Fruit fly (Drosophila melanogaster) whole organism, embryonic: ENCODE results near the gene CG46458.

ENCODE experiments used
- B-H2 ChIP-seq: fragments of 200-800 bp; sonication (Bioruptor generic); optimal IDR thresholded peaks from 2 replicates; lab custom pipeline; 2018; ENCODE audit warnings: missing biosample characterization, mild to moderate bottlenecking, missing genetic modification characterization
- BEAF-32 ChIP-seq: fragments of 200-800 bp; sonication (Bioruptor generic); optimal IDR thresholded peaks from 3 replicates; lab custom pipeline; 2017; ENCODE audit warnings: missing biosample characterization, missing genetic modification characterization, mild to moderate bottlenecking, moderate library complexity, missing genetic modification reagents
- Blimp-1 ChIP-seq: fragments of 200-800 bp; sonication (Bioruptor generic); optimal IDR thresholded peaks from 3 replicates; lab custom pipeline; 2018; ENCODE audit warnings: missing biosample characterization, missing genetic modification characterization, mild to moderate bottlenecking, moderate library complexity, missing genetic modification reagents
- BtbVII ChIP-seq: fragments of 200-800 bp; sonication (Bioruptor generic); optimal IDR thresholded peaks from 3 replicates; lab custom pipeline; 2017; ENCODE audit warnings: missing biosample characterization, mild to moderate bottlenecking, missing genetic modification characterization
- C15 ChIP-seq: fragments of 200-800 bp; sonication (Bioruptor generic); IDR thresholded peaks from 3 replicates; pipeline ENCODE4 v1.3.6; 2022; ENCODE audit warnings: missing biosample characterization, missing genetic modification characterization
- CG10147 ChIP-seq: fragments of 200-800 bp; sonication (Bioruptor generic); optimal IDR thresholded peaks from 2 replicates; lab custom pipeline; 2019; ENCODE audit warnings: missing biosample characterization, mild to moderate bottlenecking, missing genetic modification characterization, moderate library complexity
- CG10321 ChIP-seq: fragments of 200-800 bp; sonication (Bioruptor generic); IDR thresholded peaks from 2 replicates; pipeline ENCODE4 v1.3.6; 2022; ENCODE audit warnings: missing biosample characterization, missing genetic modification characterization
- CG11398 ChIP-seq: fragments of 200-800 bp; sonication (Bioruptor generic); optimal IDR thresholded peaks from 2 replicates; lab custom pipeline; 2016; ENCODE audit warnings: missing biosample characterization, missing genetic modification characterization
- CG11695 ChIP-seq: fragments of 200-800 bp; sonication (Bioruptor generic); IDR thresholded peaks from 3 replicates; pipeline ENCODE4 v1.3.6; 2022; ENCODE audit warnings: missing biosample characterization, missing genetic modification characterization
- CG13296 ChIP-seq: fragments of 200-800 bp; sonication (Bioruptor generic); optimal IDR thresholded peaks from 3 replicates; lab custom pipeline; 2018; ENCODE audit warnings: missing biosample characterization, mild to moderate bottlenecking, missing genetic modification characterization
- CG14050 ChIP-seq: fragments of 200-800 bp; sonication (Bioruptor generic); IDR thresholded peaks from 3 replicates; pipeline ENCODE4 v1.3.6; 2022; ENCODE audit warnings: missing biosample characterization, missing genetic modification characterization
- CG30431 ChIP-seq: fragments of 200-800 bp; sonication (Bioruptor generic); optimal IDR thresholded peaks from 2 replicates; lab custom pipeline; 2017; ENCODE audit warnings: missing biosample characterization, missing genetic modification characterization
- CG32532 ChIP-seq: fragments of 200-800 bp; sonication (Bioruptor generic); IDR thresholded peaks from 2 replicates; pipeline ENCODE4 v1.3.6; 2022; ENCODE audit warnings: missing biosample characterization, missing genetic modification characterization
- CG3847 ChIP-seq: fragments of 200-800 bp; sonication (Bioruptor generic); IDR thresholded peaks from 2 replicates; pipeline ENCODE4 v1.3.6; 2022; ENCODE audit warnings: missing biosample characterization, missing genetic modification characterization
- CG5180 ChIP-seq: fragments of 200-800 bp; sonication (Bioruptor generic); optimal IDR thresholded peaks from 3 replicates; lab custom pipeline; 2017; ENCODE audit warnings: missing biosample characterization, missing genetic modification characterization, mild to moderate bottlenecking, moderate library complexity, missing genetic modification reagents
- CG6689 ChIP-seq: fragments of 200-800 bp; sonication (Bioruptor generic); IDR thresholded peaks from 2 replicates; pipeline ENCODE4 v1.3.6; 2022; ENCODE audit warnings: missing biosample characterization, missing genetic modification characterization
- CG6854 ChIP-seq: fragments of 200-800 bp; sonication (Bioruptor generic); optimal IDR thresholded peaks from 3 replicates; lab custom pipeline; 2017; ENCODE audit warnings: missing biosample characterization, mild to moderate bottlenecking, missing genetic modification characterization
- CG7271 ChIP-seq: fragments of 200-800 bp; sonication (Bioruptor generic); optimal IDR thresholded peaks from 2 replicates; lab custom pipeline; 2018; ENCODE audit warnings: missing biosample characterization, mild to moderate bottlenecking, missing genetic modification characterization, moderate library complexity
- CG8359 ChIP-seq: fragments of 200-800 bp; sonication (Bioruptor generic); optimal IDR thresholded peaks from 2 replicates; lab custom pipeline; 2017; ENCODE audit warnings: missing biosample characterization, mild to moderate bottlenecking, missing genetic modification characterization, borderline replicate concordance
- Dfd ChIP-seq, 2 experiments: fragments of >200 bp; optimal IDR thresholded peaks; 2 replicates each; lab custom pipeline; 2017; ENCODE audit warnings: missing biosample characterization in 2 of 2, missing genetic modification characterization in 2 of 2
- Dip2 ChIP-seq: fragments of 200-800 bp; sonication (Bioruptor generic); IDR thresholded peaks from 2 replicates; pipeline ENCODE4 v1.3.6; 2022; ENCODE audit warnings: missing biosample characterization, missing genetic modification characterization
- Dref ChIP-seq: fragments of 200-800 bp; sonication (Bioruptor generic); IDR thresholded peaks from 2 replicates; pipeline ENCODE4 v1.3.6; 2022; ENCODE audit warnings: missing biosample characterization, missing genetic modification characterization
- Fer2 ChIP-seq: fragments of 200-800 bp; sonication (Bioruptor generic); optimal IDR thresholded peaks from 2 replicates; lab custom pipeline; 2018; ENCODE audit warnings: missing biosample characterization, mild to moderate bottlenecking, missing genetic modification characterization, moderate library complexity
- HLH4C ChIP-seq: fragments of 200-800 bp; sonication (Bioruptor generic); IDR thresholded peaks from 3 replicates; pipeline ENCODE4 v1.3.6; 2022; ENCODE audit warnings: missing biosample characterization, missing genetic modification characterization; ENCODE audit not compliant: partially characterized antibody
- Hey ChIP-seq: fragments of 200-800 bp; sonication (Bioruptor generic); optimal IDR thresholded peaks from 3 replicates; lab custom pipeline; 2018; ENCODE audit warnings: missing biosample characterization, mild to moderate bottlenecking, missing genetic modification characterization
- Hmx ChIP-seq: fragments of 200-800 bp; sonication (Bioruptor generic); optimal IDR thresholded peaks from 2 replicates; lab custom pipeline; 2016; ENCODE audit warnings: missing biosample characterization, missing genetic modification characterization
- MESR4 ChIP-seq: fragments of 200-800 bp; sonication (Bioruptor generic); optimal IDR thresholded peaks from 2 replicates; lab custom pipeline; 2018; ENCODE audit warnings: missing biosample characterization, mild to moderate bottlenecking, missing genetic modification characterization, moderate library complexity
- Meics ChIP-seq: fragments of 200-800 bp; sonication (Bioruptor generic); optimal IDR thresholded peaks from 2 replicates; lab custom pipeline; 2017; ENCODE audit warnings: missing biosample characterization, mild to moderate bottlenecking, missing genetic modification characterization
- Mes4 ChIP-seq: fragments of 200-800 bp; sonication (Bioruptor generic); optimal IDR thresholded peaks from 2 replicates; lab custom pipeline; 2016; ENCODE audit warnings: missing biosample characterization, missing genetic modification characterization
- NK7.1 ChIP-seq: fragments of 200-800 bp; sonication (Bioruptor generic); optimal IDR thresholded peaks from 3 replicates; lab custom pipeline; 2016; ENCODE audit warnings: missing biosample characterization, missing genetic modification characterization
- Neu2 ChIP-seq: fragments of 200-800 bp; sonication (Bioruptor generic); optimal IDR thresholded peaks from 3 replicates; lab custom pipeline; 2016; ENCODE audit warnings: missing biosample characterization, missing genetic modification characterization, borderline replicate concordance
- Nf-YA ChIP-seq: fragments of 200-800 bp; sonication (Bioruptor generic); IDR thresholded peaks from 2 replicates; pipeline ENCODE4 v1.3.6; 2022; ENCODE audit warnings: missing biosample characterization, missing genetic modification characterization
- Rfx ChIP-seq: fragments of 200-800 bp; sonication (Bioruptor generic); IDR thresholded peaks from 2 replicates; pipeline ENCODE4 v1.3.6; 2022; ENCODE audit warnings: missing biosample characterization, missing genetic modification characterization
- Rx ChIP-seq: fragments of 200-800 bp; sonication (Bioruptor generic); IDR thresholded peaks from 2 replicates; pipeline ENCODE4 v1.3.6; 2022; ENCODE audit warnings: missing biosample characterization, missing genetic modification characterization
- Taf1 ChIP-seq: fragments of 200-800 bp; sonication (Bioruptor generic); IDR thresholded peaks from 2 replicates; pipeline ENCODE4 v1.3.6; 2022; ENCODE audit warnings: missing biosample characterization, missing genetic modification characterization
- YL-1 ChIP-seq: fragments of 200-800 bp; sonication (Bioruptor generic); optimal IDR thresholded peaks from 3 replicates; lab custom pipeline; 2017; ENCODE audit warnings: missing biosample characterization, mild to moderate bottlenecking, missing genetic modification characterization
- ac ChIP-seq: fragments of 200-800 bp; sonication (Bioruptor generic); optimal IDR thresholded peaks from 3 replicates; lab custom pipeline; 2017; ENCODE audit warnings: missing biosample characterization, mild to moderate bottlenecking, missing genetic modification characterization
- ap ChIP-seq: fragments of 200-800 bp; sonication (Bioruptor generic); IDR thresholded peaks from 2 replicates; pipeline ENCODE4 v1.3.6; 2022; ENCODE audit warnings: missing biosample characterization, missing genetic modification characterization
- bbx ChIP-seq: fragments of 200-800 bp; sonication (Bioruptor generic); IDR thresholded peaks from 2 replicates; pipeline ENCODE4 v1.3.6; 2022; ENCODE audit warnings: missing biosample characterization, missing genetic modification characterization; ENCODE audit not compliant: partially characterized antibody
- esg ChIP-seq: fragments of 200-800 bp; sonication (Bioruptor generic); conservative IDR thresholded peaks from 2 replicates; pipeline ENCODE4 v1.3.6; 2022; ENCODE audit warnings: missing biosample characterization, missing genetic modification characterization
- exex ChIP-seq: fragments of 200-800 bp; sonication (Bioruptor generic); optimal IDR thresholded peaks from 4 replicates; lab custom pipeline; 2018; ENCODE audit warnings: missing biosample characterization, mild to moderate bottlenecking, missing genetic modification characterization, moderate library complexity
- klu ChIP-seq: fragments of 200-800 bp; sonication (Bioruptor generic); IDR thresholded peaks from 2 replicates; pipeline ENCODE4 v1.3.6; 2022; ENCODE audit warnings: missing biosample characterization, missing genetic modification characterization
- kni ChIP-seq: fragments of 200-800 bp; sonication (Bioruptor generic); optimal IDR thresholded peaks from 3 replicates; lab custom pipeline; 2017; ENCODE audit warnings: mild to moderate bottlenecking, missing biosample characterization, missing genetic modification reagents, missing genetic modification characterization
- lmd ChIP-seq: fragments of 200-800 bp; sonication (Bioruptor generic); IDR thresholded peaks from 2 replicates; pipeline ENCODE4 v1.3.6; 2022; ENCODE audit warnings: missing biosample characterization, missing genetic modification characterization
- lov ChIP-seq, 2 experiments: fragments of 200-800 bp in 1 of 2; fragments of >200 bp in 1 of 2; sonication (Bioruptor generic) in 1 of 2; IDR thresholded peaks in 1 of 2; optimal IDR thresholded peaks in 1 of 2; 2 replicates in 1 of 2; 3 replicates in 1 of 2; pipeline versions ENCODE4 v1.3.6 to Lab custom; 2017 to 2022; ENCODE audit warnings: missing biosample characterization in 1 of 2, missing genetic modification characterization in 1 of 2
- nom ChIP-seq: fragments of 200-800 bp; sonication (Bioruptor generic); optimal IDR thresholded peaks from 2 replicates; lab custom pipeline; 2017; ENCODE audit warnings: missing biosample characterization, missing genetic modification characterization, mild to moderate bottlenecking, moderate library complexity, missing genetic modification reagents
- oc ChIP-seq: fragments of 200-800 bp; sonication (Bioruptor generic); optimal IDR thresholded peaks from 2 replicates; lab custom pipeline; 2018; ENCODE audit warnings: missing biosample characterization, mild to moderate bottlenecking, missing genetic modification characterization, moderate library complexity
- slp2 ChIP-seq: fragments of 200-800 bp; sonication (Bioruptor generic); optimal IDR thresholded peaks from 2 replicates; lab custom pipeline; 2016; ENCODE audit warnings: missing biosample characterization, missing genetic modification characterization
- sr ChIP-seq: fragments of 200-800 bp; sonication (Bioruptor generic); IDR thresholded peaks from 3 replicates; pipeline ENCODE4 v1.3.6; 2022; ENCODE audit warnings: missing biosample characterization, missing genetic modification characterization
- stwl ChIP-seq: fragments of 200-800 bp; sonication (Bioruptor generic); optimal IDR thresholded peaks from 3 replicates; lab custom pipeline; 2018; ENCODE audit warnings: missing biosample characterization, mild to moderate bottlenecking, missing genetic modification characterization, moderate library complexity
- wor ChIP-seq: fragments of 200-800 bp; sonication (Bioruptor generic); IDR thresholded peaks from 2 replicates; pipeline ENCODE4 v1.3.6; 2022; ENCODE audit warnings: missing biosample characterization, missing genetic modification characterization

The CG46458 gene

dm6 chr3R:7000693-7001187 lies 42.6 kb upstream of the CG46458 start (continued):
- TF ChIP-seq ac (GFP tag; lab: Kevin White, UChicago) (peak; percentile 19), wor (GFP tag; lab: Robert Waterston, UW) (no peak), CG6689 (GFP tag; lab: Robert Waterston, UW) (no peak), NK7.1 (GFP tag; lab: Kevin White, UChicago) (no peak), CG11398 (GFP tag; lab: Kevin White, UChicago) (no peak), nom (GFP tag; lab: Kevin White, UChicago) (no peak), CG30431 (GFP tag; lab: Kevin White, UChicago) (no peak), Rfx (GFP tag; lab: Robert Waterston, UW) (no peak), CG10147 (no peak), CG7271 (tag; lab: Kevin White, UChicago) (no peak), B-H2 (GFP tag; lab: Kevin White, UChicago) (no peak), Nf-YA (GFP tag; lab: Robert Waterston, UW) (no peak), Blimp-1 (GFP tag; lab: Kevin White, UChicago) (no peak), CG14050 (GFP tag; lab: Robert Waterston, UW) (no peak), slp2 (GFP tag; lab: Kevin White, UChicago) (no peak), Hmx (GFP tag; lab: Kevin White, UChicago) (no peak), CG8359 (GFP tag; lab: Kevin White, UChicago) (no peak), BEAF-32 (GFP tag; lab: Kevin White, UChicago) (no peak), esg (no peak), bbx (peak; percentile 50; the same call in 1 of the 2 replicates), exex (no peak), HLH4C (no peak; the same call in 2 of the 3 replicates), kni (GFP tag; lab: Kevin White, UChicago) (peak; percentile 93), CG5180 (GFP tag; lab: Kevin White, UChicago) (no peak), klu (GFP tag; lab: Robert Waterston, UW) (no peak), Hey (tag; lab: Kevin White, UChicago) (peak; percentile 48), Dip2 (GFP tag; lab: Robert Waterston, UW) (no peak), Dfd (GFP tag; optimal IDR thresholded peaks at IDR 0.05; lab: Kevin White, UChicago) (no peak), Neu2 (GFP tag; lab: Kevin White, UChicago) (no peak), Fer2 (tag; lab: Kevin White, UChicago) (no peak), lmd (no peak), YL-1 (GFP tag; lab: Kevin White, UChicago) (no peak), MESR4 (GFP tag; lab: Kevin White, UChicago) (no peak), Taf1 (no peak), lov (optimal IDR thresholded peaks at IDR 0.05; lab: Kevin White, UChicago) (no peak), lov (GFP tag; IDR thresholded peaks at IDR 0.05; lab: Robert Waterston, UW) (no peak), C15 (GFP tag; lab: Robert Waterston, UW) (no peak), Meics (GFP tag; lab: Kevin White, UChicago) (no peak), CG3847 (GFP tag; lab: Robert Waterston, UW) (no peak), CG32532 (GFP tag; lab: Robert Waterston, UW) (no peak; the same call in 1 of the 2 replicates), Dref (GFP tag; lab: Robert Waterston, UW) (no peak), CG6854 (GFP tag; lab: Kevin White, UChicago) (no peak), CG13296 (GFP tag; lab: Kevin White, UChicago) (no peak), BtbVII (GFP tag; lab: Kevin White, UChicago) (no peak), stwl (no peak), Rx (GFP tag; lab: Robert Waterston, UW) (no peak), CG10321 (GFP tag; lab: Robert Waterston, UW) (peak; percentile 95), oc (tag; lab: Kevin White, UChicago) (peak; percentile 69), sr (GFP tag; lab: Robert Waterston, UW) (no peak), ap (GFP tag; lab: Robert Waterston, UW) (no peak), CG11695 (GFP tag; lab: Robert Waterston, UW) (no peak), Mes4 (GFP tag; lab: Kevin White, UChicago) (no peak)
